Worm (Caenorhabditis elegans): ENCODE data around the gene F49E2.2.

The F49E2.2 gene

DNA sequence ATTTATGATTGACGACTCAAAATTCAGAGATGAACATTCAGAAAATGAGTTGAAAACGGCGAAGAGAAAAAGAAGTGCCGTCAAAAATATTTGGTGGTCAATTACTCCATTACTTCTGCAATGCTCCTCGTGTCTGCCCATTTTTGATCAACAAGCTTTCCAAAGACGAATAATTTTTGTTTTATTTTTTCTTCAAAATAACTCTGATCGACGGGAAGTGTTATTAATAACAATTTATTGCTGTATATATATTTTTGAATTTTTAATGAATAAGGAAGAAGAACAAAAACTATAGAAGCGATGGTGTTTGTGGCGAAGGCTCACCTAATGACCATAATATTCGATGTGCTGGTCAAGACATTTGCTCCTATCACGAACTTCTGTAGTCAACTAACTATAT is 53.6 kb downstream of the F49E2.2 start, which contains the start of gene C11E4.8:
Gene C11E4.8 (plus strand): TSS at position 301 of the 400 bp plus-strand sequence.
- no peak for TF ChIP-seq B0261.1 (tag; optimal IDR thresholded peaks at IDR 0.05)
- TF ChIP-seq hrde-1 (tag; optimal IDR thresholded peaks at IDR 0.05; ENCODE audit: borderline replicate concordance) = no peak
- TF ChIP-seq F33H1.4 (GFP tag; IDR thresholded peaks at IDR 0.05) = no peak
- no peak for TF ChIP-seq lin-54 (GFP tag; optimal IDR thresholded peaks at IDR 0.05)
- no peak for TF ChIP-seq ceh-27 (GFP tag; optimal IDR thresholded peaks at IDR 0.05)
- TF ChIP-seq hlh-26 (GFP tag; conservative IDR thresholded peaks at IDR 0.05) = no peak
- no peak for TF ChIP-seq cebp-2 (GFP tag; IDR thresholded peaks at IDR 0.05)
- no peak for TF ChIP-seq F37B4.10 (GFP tag; IDR thresholded peaks at IDR 0.05)
- TF ChIP-seq egrh-3 (GFP tag; IDR thresholded peaks at IDR 0.05) = no peak

DNA sequence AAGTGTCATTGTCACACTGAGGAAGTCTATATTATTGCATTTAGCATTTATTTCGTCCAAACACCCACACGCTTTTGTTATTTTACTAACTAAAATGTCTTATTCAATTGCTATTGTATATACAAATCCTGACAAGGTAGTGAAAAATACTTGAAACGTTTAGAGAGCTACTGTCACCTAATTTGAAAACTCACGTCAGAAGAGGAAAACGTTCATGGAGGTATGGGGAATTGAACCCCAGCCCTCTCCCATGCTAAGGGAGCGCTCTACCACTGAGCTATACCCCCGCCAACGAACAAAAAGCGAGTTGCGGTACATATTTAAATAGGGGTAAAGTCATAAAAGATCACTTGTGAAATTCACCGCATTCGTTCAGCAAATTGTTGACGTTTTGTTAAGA is 56.1 kb downstream of the F49E2.2 start:
- TF ChIP-seq bed-1 (GFP tag; IDR thresholded peaks at IDR 0.05) (no peak), zim-3 (tag; optimal IDR thresholded peaks at IDR 0.05) (peak; percentile 66), ztf-6 (GFP tag; IDR thresholded peaks at IDR 0.05) (no peak), lsy-27 (tag; optimal IDR thresholded peaks at IDR 0.05; ENCODE audit: borderline replicate concordance, insufficient read depth) (no peak), ceh-100 (GFP tag; IDR thresholded peaks at IDR 0.05) (0 out of 2 replicates have a peak, but pooled peaks have one; percentile 9), gei-17 (GFP tag; optimal IDR thresholded peaks at IDR 0.05) (no peak), Y53F4B.3 (GFP tag; IDR thresholded peaks at IDR 0.05) (no peak), hrde-1 (tag; optimal IDR thresholded peaks at IDR 0.05; ENCODE audit: borderline replicate concordance) (peak; percentile 81), snpc-4 (GFP tag; optimal IDR thresholded peaks at IDR 0.05) (peak; percentile 78), snpc-4 (tag; optimal IDR thresholded peaks at IDR 0.05) (no peak), efl-1 (GFP tag; optimal IDR thresholded peaks at IDR 0.05) (no peak), repo-1 (tag; optimal IDR thresholded peaks at IDR 0.05) (peak; percentile 40), tbx-9 (tag; optimal IDR thresholded peaks at IDR 0.05; ENCODE audit: borderline replicate concordance) (no peak), Y67H2A.10 (GFP tag; conservative IDR thresholded peaks at IDR 0.05) (no peak), ztf-22 (GFP tag; optimal IDR thresholded peaks at IDR 0.05) (no peak), ama-1 (optimal IDR thresholded peaks at IDR 0.05) (no peak), ama-1 (GFP tag; optimal IDR thresholded peaks at IDR 0.05) (peak in 1 of 2 experiments; percentile 82), dpl-1 (GFP tag; optimal IDR thresholded peaks at IDR 0.05) (no peak), F10E7.11 (tag; optimal IDR thresholded peaks at IDR 0.05) (no peak), rcor-1 (GFP tag; IDR thresholded peaks at IDR 0.05) (peak; percentile 41; the same call in 1 of the 2 replicates), F55B11.4 (tag; optimal IDR thresholded peaks at IDR 0.05; ENCODE audit: borderline replicate concordance, insufficient read depth) (no peak), tlf-1 (GFP tag; optimal IDR thresholded peaks at IDR 0.05) (peak; percentile 29), hlh-26 (GFP tag; conservative IDR thresholded peaks at IDR 0.05) (0 out of 2 replicates have a peak, but pooled peaks have one; percentile 41), ztf-26 (tag; optimal IDR thresholded peaks at IDR 0.05) (no peak), lag-1 (GFP tag; IDR thresholded peaks at IDR 0.05) (no peak), nhr-80 (tag; optimal IDR thresholded peaks at IDR 0.05) (peak; percentile 39), unc-130 (GFP tag; optimal IDR thresholded peaks at IDR 0.05) (no peak), K11D2.4 (GFP tag; IDR thresholded peaks at IDR 0.05) (no peak), snpc-3.4 (tag; optimal IDR thresholded peaks at IDR 0.05) (peak; percentile 83), attf-3 (GFP tag; conservative IDR thresholded peaks at IDR 0.05) (no peak), ceh-27 (GFP tag; optimal IDR thresholded peaks at IDR 0.05) (peak; percentile 17), madf-10 (tag; optimal IDR thresholded peaks at IDR 0.05) (peak; percentile 67), aptf-2 (GFP tag; conservative IDR thresholded peaks at IDR 0.05) (0 out of 2 replicates have a peak, but pooled peaks have one; percentile 12), egl-44 (GFP tag; IDR thresholded peaks at IDR 0.05) (peak; percentile 82), nfya-1 (tag; optimal IDR thresholded peaks at IDR 0.05; ENCODE audit: borderline replicate concordance, insufficient read depth) (no peak), ztf-18 (tag; optimal IDR thresholded peaks at IDR 0.05) (peak; percentile 70), hsf-1 (GFP tag; IDR thresholded peaks at IDR 0.05) (no peak), mes-4 (tag; optimal IDR thresholded peaks at IDR 0.05) (no peak), let-607 (tag; optimal IDR thresholded peaks at IDR 0.05) (peak in 1 of 2 experiments; percentile 34), F57A8.1 (GFP tag; optimal IDR thresholded peaks at IDR 0.05) (no peak), Y95B8A.8 (GFP tag; IDR thresholded peaks at IDR 0.05) (no peak)
